Worm (Caenorhabditis elegans) whole organism, mixed stage, embryonic: ENCODE data around the gene F53F4.12.

ENCODE experiments used
- ces-1 ChIP-seq: fragments of 150-350 bp; optimal IDR thresholded peaks from 2 replicates; lab custom pipeline; 2014; ENCODE audit warnings: missing biosample characterization, missing genetic modification reagents, missing genetic modification characterization
- elt-1 ChIP-seq: sonication (generic microtip); optimal IDR thresholded peaks from 2 replicates; lab custom pipeline; 2017; ENCODE audit warnings: missing genetic modification characterization, mild to moderate bottlenecking, missing compliant biosample characterization, antibody characterized with exemption, moderate library complexity, borderline replicate concordance; ENCODE audit not compliant: insufficient read depth
- flh-1 ChIP-seq: fragments of 200-800 bp; sonication (Bioruptor generic); optimal IDR thresholded peaks from 2 replicates; lab custom pipeline; 2018; ENCODE audit warnings: mild to moderate bottlenecking, missing genetic modification characterization, moderate library complexity, missing compliant biosample characterization
- lin-13 ChIP-seq: fragments of 150-350 bp; optimal IDR thresholded peaks from 2 replicates; lab custom pipeline; 2014; ENCODE audit warnings: missing biosample characterization, missing genetic modification characterization
- nhr-12 ChIP-seq: fragments of 150-350 bp; optimal IDR thresholded peaks from 2 replicates; lab custom pipeline; 2014; ENCODE audit warnings: missing biosample characterization, missing genetic modification characterization
- nhr-237 ChIP-seq: fragments of 150-350 bp; optimal IDR thresholded peaks from 2 replicates; lab custom pipeline; 2014; ENCODE audit warnings: missing biosample characterization, missing genetic modification characterization
- nhr-76 ChIP-seq: sonication (generic microtip); optimal IDR thresholded peaks from 2 replicates; lab custom pipeline; 2017; ENCODE audit warnings: missing biosample characterization, missing genetic modification characterization
- sptf-1 ChIP-seq: sonication (generic microtip); optimal IDR thresholded peaks from 2 replicates; lab custom pipeline; 2017; ENCODE audit warnings: mild to moderate bottlenecking, missing genetic modification characterization, moderate library complexity, missing compliant biosample characterization
- unc-62 ChIP-seq: fragments of 150-350 bp; optimal IDR thresholded peaks from 2 replicates; lab custom pipeline; 2014; ENCODE audit warnings: missing biosample characterization, missing genetic modification reagents, missing genetic modification characterization

- no peak for TF ChIP-seq nhr-76 (tag; lab: Kevin White, UChicago)
- no peak for TF ChIP-seq nhr-237 (tag; lab: Kevin White, UChicago)
- no peak for TF ChIP-seq ces-1 (GFP tag; lab: Kevin White, UChicago)
- TF ChIP-seq unc-62 = no peak
- no peak for TF ChIP-seq lin-13 (tag; lab: Kevin White, UChicago)
- no peak for TF ChIP-seq flh-1 (GFP tag; lab: Kevin White, UChicago)
- no peak for TF ChIP-seq nhr-12 (tag; lab: Kevin White, UChicago)
- TF ChIP-seq elt-1 (tag; lab: Kevin White, UChicago) = no peak
- no peak for TF ChIP-seq sptf-1 (tag; lab: Kevin White, UChicago)
These were observed 26.5 kb downstream of the F53F4.12 start for ce11 chrV:13652322-13652721.
